Fruit fly (Drosophila melanogaster): ENCODE data around the gene Shal.

- TF ChIP-seq Mnt (GFP tag; optimal IDR thresholded peaks at IDR 0.05) (no peak), Clk (GFP tag; optimal IDR thresholded peaks at IDR 0.05) (no peak), CG5204 (GFP tag; optimal IDR thresholded peaks at IDR 0.05) (no peak), toe (GFP tag; optimal IDR thresholded peaks at IDR 0.05) (no peak), CG12768 (GFP tag; optimal IDR thresholded peaks at IDR 0.05) (no peak), bab1 (GFP tag; optimal IDR thresholded peaks at IDR 0.05) (no peak), pad (GFP tag; optimal IDR thresholded peaks at IDR 0.05) (no peak)
Observed at dm6 chr3L:19584369-19584915, at the start of gene Shal.
